Worm (Caenorhabditis elegans) whole organism, L1 larva: ENCODE data around the gene lgc-10.

Source experiments
- C34B4.2 ChIP-seq: sonication (generic microtip); optimal IDR thresholded peaks from 2 replicates; lab custom pipeline; 2017; ENCODE audit warnings: mild to moderate bottlenecking, missing genetic modification characterization, missing compliant biosample characterization
- Y116A8C.19 ChIP-seq: sonication (generic microtip); optimal IDR thresholded peaks from 2 replicates; lab custom pipeline; 2016; ENCODE audit warnings: missing compliant biosample characterization, missing genetic modification characterization, borderline replicate concordance
- aha-1 ChIP-seq: fragments of 150-350 bp; optimal IDR thresholded peaks from 2 replicates; lab custom pipeline; 2014; ENCODE audit warnings: missing biosample characterization, missing genetic modification characterization
- ceh-63 ChIP-seq: fragments of 200-800 bp; sonication (Bioruptor generic); optimal IDR thresholded peaks from 2 replicates; lab custom pipeline; 2018; ENCODE audit warnings: mild to moderate bottlenecking, missing genetic modification characterization, missing compliant biosample characterization
- ceh-8 ChIP-seq: fragments of 200-800 bp; sonication (Bioruptor generic); optimal IDR thresholded peaks from 2 replicates; lab custom pipeline; 2018; ENCODE audit warnings: mild to moderate bottlenecking, missing genetic modification characterization, moderate library complexity, missing compliant biosample characterization
- ceh-82 ChIP-seq, 3 experiments: fragments of 150-350 bp in 1 of 3; sonication (generic microtip) in 2 of 3; optimal IDR thresholded peaks; 2 replicates each; lab custom pipeline; 2014 to 2017; ENCODE audit warnings: missing biosample characterization in 3 of 3, missing genetic modification characterization in 3 of 3
- ceh-90 ChIP-seq: sonication (generic microtip); optimal IDR thresholded peaks from 2 replicates; lab custom pipeline; 2016; ENCODE audit warnings: missing genetic modification characterization, missing compliant biosample characterization
- dpl-1 ChIP-seq, 3 experiments: fragments of 150-350 bp in 2 of 3; sonication (generic microtip) in 1 of 3; optimal IDR thresholded peaks; 2 replicates each; lab custom pipeline; 2014 to 2017; ENCODE audit warnings: missing biosample characterization in 3 of 3, missing genetic modification characterization in 3 of 3, missing genetic modification reagents in 3 of 3
- efl-1 ChIP-seq, 4 experiments: fragments of 150-350 bp; optimal IDR thresholded peaks in 3 of 4; peaks in 1 of 4; 1 replicate in 1 of 4; 2 replicates in 3 of 4; lab custom pipeline; 2014; ENCODE audit warnings: missing biosample characterization in 2 of 4, missing genetic modification characterization in 2 of 4, missing genetic modification reagents in 2 of 4
- egl-27 ChIP-seq, 2 experiments: fragments of 150-350 bp in 1 of 2; sonication (generic microtip); optimal IDR thresholded peaks; 3 replicates each; lab custom pipeline; 2017 to 2018; ENCODE audit warnings: missing biosample characterization in 2 of 2, missing genetic modification characterization in 2 of 2, missing genetic modification reagents in 2 of 2
- elt-2 ChIP-seq: sonication (generic microtip); optimal IDR thresholded peaks from 2 replicates; lab custom pipeline; 2016; ENCODE audit warnings: missing genetic modification characterization, mild to moderate bottlenecking, inconsistent platforms, missing compliant biosample characterization, missing genetic modification reagents
- ets-5 ChIP-seq: fragments of 200-800 bp; sonication (Bioruptor generic); IDR thresholded peaks from 2 replicates; pipeline ENCODE4 v1.3.6; 2022; ENCODE audit warnings: missing genetic modification characterization, missing compliant biosample characterization
- fkh-4 ChIP-seq: sonication (generic microtip); optimal IDR thresholded peaks from 2 replicates; lab custom pipeline; 2016; ENCODE audit warnings: missing compliant biosample characterization, missing genetic modification characterization, borderline replicate concordance
- fkh-8 ChIP-seq: sonication (generic microtip); optimal IDR thresholded peaks from 2 replicates; lab custom pipeline; 2016; ENCODE audit warnings: mild to moderate bottlenecking, missing genetic modification characterization, missing compliant biosample characterization
- fos-1 ChIP-seq: fragments of 150-350 bp; optimal IDR thresholded peaks from 2 replicates; lab custom pipeline; 2014; ENCODE audit warnings: missing biosample characterization, missing genetic modification characterization
- hlh-17 ChIP-seq: fragments of 200-800 bp; sonication (Bioruptor generic); optimal IDR thresholded peaks from 2 replicates; lab custom pipeline; 2018; ENCODE audit warnings: missing genetic modification characterization, mild to moderate bottlenecking, missing compliant biosample characterization, moderate library complexity, borderline replicate concordance
- irx-1 ChIP-seq: sonication (generic microtip); optimal IDR thresholded peaks from 2 replicates; lab custom pipeline; 2016; ENCODE audit warnings: missing genetic modification characterization, missing compliant biosample characterization
- jun-1 ChIP-seq: fragments of 150-350 bp; optimal IDR thresholded peaks from 2 replicates; lab custom pipeline; 2014; ENCODE audit warnings: missing biosample characterization, missing genetic modification reagents, missing genetic modification characterization
- lin-14 ChIP-seq: fragments of 200-800 bp; sonication (Bioruptor generic); optimal IDR thresholded peaks from 2 replicates; lab custom pipeline; 2018; ENCODE audit warnings: mild to moderate bottlenecking, missing genetic modification characterization, moderate library complexity, missing compliant biosample characterization
- lin-15B ChIP-seq: fragments of 150-350 bp; sonication (generic microtip); optimal IDR thresholded peaks from 3 replicates; lab custom pipeline; 2014; ENCODE audit warnings: missing biosample characterization, missing genetic modification characterization
- lin-35 ChIP-seq, 2 experiments: fragments of 150-350 bp; optimal IDR thresholded peaks; 2 replicates each; lab custom pipeline; 2014; ENCODE audit warnings: missing biosample characterization in 2 of 2, missing genetic modification characterization in 2 of 2, missing genetic modification reagents in 2 of 2
- lin-39 ChIP-seq: fragments of 150-350 bp; optimal IDR thresholded peaks from 2 replicates; lab custom pipeline; 2014; ENCODE audit warnings: missing biosample characterization, missing genetic modification reagents, missing genetic modification characterization
- lir-3 ChIP-seq: sonication (generic microtip); optimal IDR thresholded peaks from 2 replicates; lab custom pipeline; 2016; ENCODE audit warnings: mild to moderate bottlenecking, missing genetic modification characterization, moderate library complexity, missing compliant biosample characterization; ENCODE audit not compliant: poor library complexity
- lsy-2 ChIP-seq, 2 experiments: fragments of 150-350 bp; optimal IDR thresholded peaks; 2 replicates each; lab custom pipeline; 2014; ENCODE audit warnings: missing biosample characterization in 2 of 2, missing genetic modification characterization in 2 of 2
- mab-9 ChIP-seq: fragments of 200-800 bp; sonication (Bioruptor generic); IDR thresholded peaks from 2 replicates; pipeline ENCODE4 v1.3.6; 2022; ENCODE audit warnings: missing genetic modification reagents, missing genetic modification characterization, missing compliant biosample characterization
- mdl-1 ChIP-seq, 2 experiments: fragments of 150-350 bp; optimal IDR thresholded peaks; 2 replicates each; lab custom pipeline; 2014 to 2017; ENCODE audit warnings: missing biosample characterization in 2 of 2, missing genetic modification characterization in 2 of 2, inconsistent platforms in 1 of 2
- mep-1 ChIP-seq: fragments of 150-350 bp; optimal IDR thresholded peaks from 2 replicates; lab custom pipeline; 2014; ENCODE audit warnings: missing biosample characterization, missing genetic modification characterization
- nhr-20 ChIP-seq: sonication (generic microtip); optimal IDR thresholded peaks from 2 replicates; lab custom pipeline; 2016; ENCODE audit warnings: mild to moderate bottlenecking, missing genetic modification characterization, missing compliant biosample characterization
- nhr-237 ChIP-seq: fragments of 150-350 bp; optimal IDR thresholded peaks from 2 replicates; lab custom pipeline; 2014; ENCODE audit warnings: missing biosample characterization, missing genetic modification characterization
- nhr-71 ChIP-seq: sonication (generic microtip); optimal IDR thresholded peaks from 2 replicates; lab custom pipeline; 2016; ENCODE audit warnings: mild to moderate bottlenecking, missing genetic modification characterization, moderate library complexity, missing compliant biosample characterization
- nhr-76 ChIP-seq: sonication (generic microtip); optimal IDR thresholded peaks from 2 replicates; lab custom pipeline; 2017; ENCODE audit warnings: missing biosample characterization, missing genetic modification characterization
- nhr-77 ChIP-seq: fragments of 150-350 bp; optimal IDR thresholded peaks from 2 replicates; lab custom pipeline; 2014; ENCODE audit warnings: missing biosample characterization, missing genetic modification characterization
- nhr-84 ChIP-seq: sonication (generic microtip); optimal IDR thresholded peaks from 2 replicates; lab custom pipeline; 2017; ENCODE audit warnings: missing biosample characterization, missing genetic modification characterization
- nhr-85 ChIP-seq: sonication (generic microtip); peaks from one replicate; lab custom pipeline; 2016; ENCODE audit warnings: missing genetic modification characterization, inconsistent platforms, missing compliant biosample characterization
- nhr-90 ChIP-seq: sonication (generic microtip); optimal IDR thresholded peaks from 2 replicates; lab custom pipeline; 2016; ENCODE audit warnings: mild to moderate bottlenecking, missing genetic modification characterization, missing compliant biosample characterization; ENCODE audit not compliant: poor library complexity
- pax-3 ChIP-seq: fragments of 200-800 bp; sonication (Bioruptor generic); optimal IDR thresholded peaks from 2 replicates; lab custom pipeline; 2018; ENCODE audit warnings: mild to moderate bottlenecking, missing genetic modification characterization, moderate library complexity, missing compliant biosample characterization
- pqm-1 ChIP-seq: sonication (generic microtip); optimal IDR thresholded peaks from 3 replicates; lab custom pipeline; 2017; ENCODE audit warnings: missing biosample characterization, missing genetic modification characterization
- swsn-7 ChIP-seq: sonication (generic microtip); optimal IDR thresholded peaks from 2 replicates; lab custom pipeline; 2016; ENCODE audit warnings: missing genetic modification characterization, missing compliant biosample characterization
- tbx-2 ChIP-seq: sonication (generic microtip); optimal IDR thresholded peaks from 2 replicates; lab custom pipeline; 2016; ENCODE audit warnings: missing genetic modification characterization, missing compliant biosample characterization
- unc-30 ChIP-seq: sonication (generic microtip); optimal IDR thresholded peaks from 2 replicates; lab custom pipeline; 2017; ENCODE audit warnings: missing biosample characterization, missing genetic modification characterization
- unc-98 ChIP-seq: fragments of 200-800 bp; sonication (Bioruptor generic); IDR thresholded peaks from 2 replicates; pipeline ENCODE4 v1.3.6; 2022; ENCODE audit warnings: missing genetic modification characterization, missing compliant biosample characterization
- vab-15 ChIP-seq: sonication (generic microtip); optimal IDR thresholded peaks from 2 replicates; lab custom pipeline; 2017; ENCODE audit warnings: missing genotype, mild to moderate bottlenecking, missing genetic modification characterization, missing compliant biosample characterization

The lgc-10 gene

DNA sequence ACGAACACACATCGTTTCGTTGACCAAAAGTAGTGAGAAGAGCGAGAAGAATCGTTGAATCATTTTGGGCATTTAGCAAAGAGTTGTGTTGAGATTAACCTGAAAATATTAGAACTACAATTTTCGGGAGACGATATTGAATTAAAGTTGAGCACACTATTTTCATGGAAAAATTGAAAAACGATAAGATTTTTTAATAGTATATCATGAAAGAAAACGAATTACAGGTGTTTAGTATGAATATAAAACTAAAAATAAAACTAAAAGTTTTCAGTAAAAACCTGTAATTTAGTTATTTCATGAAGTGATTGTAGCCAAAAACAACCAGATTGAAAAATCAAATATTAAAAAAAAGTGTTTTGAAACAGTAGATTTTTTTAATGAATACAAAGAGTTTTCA, at the start of gene lgc-10:
TSS of gene lgc-10 (minus strand) at position 101 of the 400 bp plus-strand sequence.
- TF ChIP-seq nhr-90 (tag; lab: Kevin White, UChicago): no peak
- TF ChIP-seq unc-98 (GFP tag; lab: Robert Waterston, UW): no peak
- no peak for TF ChIP-seq unc-30 (tag; lab: Kevin White, UChicago)
- TF ChIP-seq fos-1 (tag; lab: Kevin White, UChicago): no peak
- TF ChIP-seq lin-39 (tag; lab: Kevin White, UChicago): no peak
- TF ChIP-seq mep-1 (tag; lab: Kevin White, UChicago): no peak
- no peak for TF ChIP-seq ceh-90 (tag; lab: Kevin White, UChicago)
- TF ChIP-seq lin-15B (tag; lab: Kevin White, UChicago): no peak

DNA sequence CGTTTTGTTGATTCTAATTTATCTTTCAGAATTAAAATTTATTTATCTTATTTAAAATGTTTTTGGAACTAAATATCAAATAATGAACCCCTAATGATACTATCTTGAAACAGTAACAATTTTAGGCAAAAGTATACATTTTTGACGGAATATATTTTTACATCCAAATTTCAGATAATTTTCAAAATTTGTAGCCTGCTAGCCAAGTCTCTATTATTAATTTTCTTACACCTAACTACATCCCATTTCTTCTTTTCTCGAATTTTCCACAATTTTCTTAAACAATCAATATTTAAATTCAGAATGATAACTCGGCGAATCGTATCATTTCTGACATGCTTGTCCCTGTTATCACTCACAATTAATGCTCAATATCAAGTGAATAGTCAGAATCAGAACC, 49.1 kb upstream of the lgc-10 start, which contains the start of gene pqn-89:
TSS of gene pqn-89 (plus strand) at position 301 of the 400 bp plus-strand sequence.
- no peak for TF ChIP-seq nhr-77 (tag; lab: Kevin White, UChicago)
- no peak for TF ChIP-seq swsn-7 (tag; lab: Kevin White, UChicago)
- TF ChIP-seq mab-9 (GFP tag; lab: Robert Waterston, UW): no peak
- TF ChIP-seq aha-1 (tag; lab: Kevin White, UChicago): no peak
- TF ChIP-seq nhr-237: no peak
- no peak for TF ChIP-seq lir-3 (tag; lab: Kevin White, UChicago)
- TF ChIP-seq dpl-1 (GFP tag; optimal IDR thresholded peaks at IDR 0.05; lab: Kevin White, UChicago): no peak
- TF ChIP-seq ceh-63: no peak
- TF ChIP-seq nhr-71 (tag; lab: Kevin White, UChicago): no peak
- TF ChIP-seq ets-5 (GFP tag; lab: Robert Waterston, UW): no peak
- TF ChIP-seq nhr-85 (tag; lab: Kevin White, UChicago): no peak
- TF ChIP-seq pqm-1: no peak
- no peak for TF ChIP-seq unc-30 (tag; lab: Kevin White, UChicago)

DNA sequence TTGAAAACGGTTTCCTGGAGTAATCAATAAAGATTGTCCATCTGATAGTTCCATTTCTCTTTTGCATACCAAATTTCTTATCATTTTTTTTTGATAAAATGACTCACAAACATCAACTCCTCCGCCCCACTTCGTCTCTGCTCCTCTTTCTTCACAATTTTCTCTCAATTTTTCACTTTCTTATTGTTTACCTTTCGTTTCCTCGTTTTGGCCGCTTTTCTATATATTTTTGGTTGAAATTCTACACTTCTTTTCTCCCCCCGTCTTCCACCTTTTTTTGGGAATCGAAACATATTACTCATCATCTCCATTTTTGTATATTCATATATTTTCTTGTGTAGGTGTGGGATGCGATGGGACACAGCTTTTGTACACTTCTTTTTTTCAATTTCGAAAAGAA, 45.4 kb upstream of the lgc-10 start:
- TF ChIP-seq elt-2 (tag; lab: Kevin White, UChicago) (peak; percentile 54), nhr-237 (no peak), ceh-8 (GFP tag; lab: Kevin White, UChicago) (no peak), efl-1 (optimal IDR thresholded peaks at IDR 0.05; lab: Kevin White, UChicago) (no peak), efl-1 (GFP tag; optimal IDR thresholded peaks at IDR 0.05 in 1 of 2; lab: Kevin White, UChicago) (peak in 1 of 2 experiments; percentile 86), vab-15 (tag; lab: Kevin White, UChicago) (no peak), pax-3 (tag; lab: Kevin White, UChicago) (no peak), jun-1 (tag; lab: Kevin White, UChicago) (no peak), nhr-90 (tag; lab: Kevin White, UChicago) (peak; percentile 8), unc-30 (tag; lab: Kevin White, UChicago) (no peak), lin-35 (GFP tag; optimal IDR thresholded peaks at IDR 0.05; lab: Kevin White, UChicago) (no peak), fkh-8 (tag; lab: Kevin White, UChicago) (no peak)

DNA sequence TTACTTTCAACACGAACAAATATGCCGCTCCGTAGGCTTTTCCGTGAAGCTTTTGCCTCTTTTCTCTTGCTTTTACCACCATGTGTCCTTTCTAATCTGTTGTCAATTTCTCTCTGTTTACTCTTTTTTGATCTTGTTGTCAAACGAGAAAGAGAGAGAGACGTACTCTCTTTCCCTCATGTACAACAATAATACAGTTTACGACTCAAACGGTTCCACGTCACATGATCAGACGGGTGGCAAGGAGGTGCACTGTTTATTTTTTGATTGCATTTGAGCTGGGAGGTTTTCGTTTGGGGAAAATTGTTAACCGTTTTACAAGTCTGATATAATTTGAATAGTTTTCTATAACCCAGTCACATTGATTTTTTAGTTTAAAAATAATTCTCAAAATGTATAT, 43.5 kb upstream of the lgc-10 start:
- TF ChIP-seq pax-3 (tag; lab: Kevin White, UChicago) (no peak), nhr-71 (tag; lab: Kevin White, UChicago) (peak; percentile 51), unc-98 (GFP tag; lab: Robert Waterston, UW) (no peak), mab-9 (GFP tag; lab: Robert Waterston, UW) (no peak), fkh-4 (no peak), fkh-8 (tag; lab: Kevin White, UChicago) (no peak), C34B4.2 (no peak), dpl-1 (GFP tag; optimal IDR thresholded peaks at IDR 0.05; lab: Kevin White, UChicago) (peak in 1 of 3 experiments; percentile 6), ets-5 (GFP tag; lab: Robert Waterston, UW) (no peak), lin-35 (GFP tag; optimal IDR thresholded peaks at IDR 0.05; lab: Kevin White, UChicago) (peak in 1 of 2 experiments; percentile 66), hlh-17 (GFP tag; lab: Kevin White, UChicago) (no peak), nhr-90 (tag; lab: Kevin White, UChicago) (peak; percentile 56), nhr-20 (tag; lab: Kevin White, UChicago) (peak; percentile 51), ceh-82 (tag; optimal IDR thresholded peaks at IDR 0.05; lab: Kevin White, UChicago) (no peak), nhr-77 (tag; lab: Kevin White, UChicago) (peak; percentile 72), nhr-84 (tag; lab: Kevin White, UChicago) (no peak), egl-27 (tag; optimal IDR thresholded peaks at IDR 0.05; lab: Kevin White, UChicago) (peak in 1 of 2 experiments; percentile 11), nhr-85 (tag; lab: Kevin White, UChicago) (no peak), nhr-76 (tag; lab: Kevin White, UChicago) (no peak), Y116A8C.19 (tag; lab: Kevin White, UChicago) (no peak), lsy-2 (tag; optimal IDR thresholded peaks at IDR 0.05; lab: Kevin White, UChicago) (peak in 1 of 2 experiments; percentile 37), lin-14 (GFP tag; lab: Kevin White, UChicago) (peak; percentile 72), irx-1 (no peak), efl-1 (optimal IDR thresholded peaks at IDR 0.05; lab: Kevin White, UChicago) (peak in 1 of 2 experiments; percentile 7), efl-1 (GFP tag; optimal IDR thresholded peaks at IDR 0.05 in 1 of 2; lab: Kevin White, UChicago) (peak in 1 of 2 experiments; percentile 58), lin-39 (tag; lab: Kevin White, UChicago) (no peak), tbx-2 (tag; lab: Kevin White, UChicago) (peak; percentile 72), swsn-7 (tag; lab: Kevin White, UChicago) (peak; percentile 20), mdl-1 (tag; optimal IDR thresholded peaks at IDR 0.05; lab: Kevin White, UChicago) (peak in 1 of 2 experiments; percentile 62)
